Fruit fly (Drosophila melanogaster) whole organism, embryonic: ENCODE measurements around the gene Sodh2.

Experiments
- Awh ChIP-seq: fragments of 200-800 bp; sonication (Bioruptor generic); IDR thresholded peaks from 2 replicates; pipeline ENCODE4, ENCODE4 v1.3.6; 2022; ENCODE audit warnings: missing biosample characterization, missing genetic modification characterization
- CG10267 ChIP-seq: fragments of 200-800 bp; sonication (Bioruptor generic); optimal IDR thresholded peaks from 2 replicates; lab custom pipeline; 2018; ENCODE audit warnings: missing biosample characterization, mild to moderate bottlenecking, missing genetic modification characterization, moderate library complexity
- CG10654 ChIP-seq: fragments of 200-800 bp; sonication (Bioruptor generic); optimal IDR thresholded peaks from 2 replicates; lab custom pipeline; 2016; ENCODE audit warnings: missing biosample characterization, missing genetic modification characterization
- CG10979 ChIP-seq: fragments of 200-800 bp; sonication (Bioruptor generic); optimal IDR thresholded peaks from 2 replicates; lab custom pipeline; 2018; ENCODE audit warnings: missing biosample characterization, mild to moderate bottlenecking, missing genetic modification characterization, moderate library complexity
- CG11504 ChIP-seq: fragments of 200-800 bp; sonication (Bioruptor generic); optimal IDR thresholded peaks from 3 replicates; lab custom pipeline; 2019; ENCODE audit warnings: missing biosample characterization, mild to moderate bottlenecking, missing genetic modification characterization, moderate library complexity
- CG12942 ChIP-seq: fragments of 200-800 bp; sonication (Bioruptor generic); optimal IDR thresholded peaks from 3 replicates; lab custom pipeline; 2016; ENCODE audit warnings: missing biosample characterization, missing genetic modification characterization
- CG14965 ChIP-seq: fragments of 200-800 bp; sonication (Bioruptor generic); optimal IDR thresholded peaks from 2 replicates; lab custom pipeline; 2016; ENCODE audit warnings: missing biosample characterization, missing genetic modification characterization, borderline replicate concordance
- CG15011 ChIP-seq: fragments of 200-800 bp; sonication (Bioruptor generic); optimal IDR thresholded peaks from 3 replicates; lab custom pipeline; 2018; ENCODE audit warnings: missing biosample characterization, mild to moderate bottlenecking, missing genetic modification characterization
- CG17361 ChIP-seq: fragments of 200-800 bp; sonication (Bioruptor generic); IDR thresholded peaks from 3 replicates; pipeline ENCODE4 v1.3.6; 2022; ENCODE audit warnings: missing biosample characterization, missing genetic modification characterization
- CG17802 ChIP-seq: fragments of 200-800 bp; sonication (Bioruptor generic); optimal IDR thresholded peaks from 2 replicates; lab custom pipeline; 2018; ENCODE audit warnings: missing biosample characterization, mild to moderate bottlenecking, missing genetic modification characterization, moderate library complexity
- CG18619 ChIP-seq: fragments of 200-800 bp; sonication (Bioruptor generic); optimal IDR thresholded peaks from 3 replicates; lab custom pipeline; 2017; ENCODE audit warnings: missing biosample characterization, mild to moderate bottlenecking, missing genetic modification characterization
- CG2202 ChIP-seq: fragments of 200-800 bp; sonication (Bioruptor generic); optimal IDR thresholded peaks from 2 replicates; lab custom pipeline; 2018; ENCODE audit warnings: missing biosample characterization, mild to moderate bottlenecking, missing genetic modification characterization
- CG31224 ChIP-seq: fragments of 200-800 bp; sonication (Bioruptor generic); IDR thresholded peaks from 2 replicates; pipeline ENCODE4 v1.3.6; 2022; ENCODE audit warnings: missing biosample characterization, missing genetic modification characterization
- CG32767 ChIP-seq: fragments of 200-800 bp; sonication (Bioruptor generic); IDR thresholded peaks from 2 replicates; pipeline ENCODE4 v1.3.6; 2022; ENCODE audit warnings: missing biosample characterization, missing genetic modification characterization
- CG32772 ChIP-seq: fragments of 200-800 bp; sonication (Bioruptor generic); IDR thresholded peaks from 2 replicates; pipeline ENCODE4 v1.3.6; 2022; ENCODE audit warnings: missing biosample characterization, missing genetic modification characterization
- CG34224 ChIP-seq: fragments of 200-800 bp; sonication (Bioruptor generic); IDR thresholded peaks from 3 replicates; pipeline ENCODE4 v1.3.6; 2022; ENCODE audit warnings: missing biosample characterization, missing genetic modification characterization; ENCODE audit not compliant: partially characterized antibody
- CG4404 ChIP-seq: fragments of 200-800 bp; sonication (Bioruptor generic); IDR thresholded peaks from 2 replicates; pipeline ENCODE4 v1.3.6; 2022; ENCODE audit warnings: missing biosample characterization, missing genetic modification characterization
- CG5245 ChIP-seq: fragments of 200-800 bp; sonication (Bioruptor generic); optimal IDR thresholded peaks from 3 replicates; lab custom pipeline; 2016; ENCODE audit warnings: missing biosample characterization, missing genetic modification characterization
- CG7963 ChIP-seq: fragments of 200-800 bp; sonication (Bioruptor generic); IDR thresholded peaks from 3 replicates; pipeline ENCODE4 v1.3.6; 2022; ENCODE audit warnings: missing biosample characterization, missing genetic modification characterization; ENCODE audit not compliant: partially characterized antibody
- CG8089 ChIP-seq: fragments of 200-800 bp; sonication (Bioruptor generic); optimal IDR thresholded peaks from 3 replicates; lab custom pipeline; 2016; ENCODE audit warnings: missing biosample characterization, missing genetic modification characterization
- CG9437 ChIP-seq: fragments of 200-800 bp; sonication (Bioruptor generic); optimal IDR thresholded peaks from 2 replicates; lab custom pipeline; 2018; ENCODE audit warnings: missing biosample characterization, mild to moderate bottlenecking, missing genetic modification characterization
- CG9876 ChIP-seq: fragments of 200-800 bp; sonication (Bioruptor generic); optimal IDR thresholded peaks from 2 replicates; lab custom pipeline; 2016; ENCODE audit warnings: missing biosample characterization, missing genetic modification characterization
- Camta ChIP-seq: fragments of 200-800 bp; sonication (Bioruptor generic); optimal IDR thresholded peaks from 2 replicates; lab custom pipeline; 2016; ENCODE audit warnings: missing biosample characterization, missing genetic modification characterization
- D19B ChIP-seq: fragments of 200-800 bp; sonication (Bioruptor generic); optimal IDR thresholded peaks from 2 replicates; lab custom pipeline; 2017; ENCODE audit warnings: missing biosample characterization, mild to moderate bottlenecking, missing genetic modification characterization
- Doc2 ChIP-seq: fragments of 200-800 bp; sonication (Bioruptor generic); IDR thresholded peaks from 2 replicates; pipeline ENCODE4 v1.3.6; 2022; ENCODE audit warnings: missing biosample characterization, missing genetic modification characterization
- HHEX ChIP-seq: fragments of 200-800 bp; sonication (Bioruptor generic); optimal IDR thresholded peaks from 3 replicates; lab custom pipeline; 2017; ENCODE audit warnings: missing biosample characterization, mild to moderate bottlenecking, missing genetic modification characterization, missing genetic modification reagents
- Hmr ChIP-seq: fragments of 200-800 bp; sonication (Bioruptor generic); optimal IDR thresholded peaks from 3 replicates; lab custom pipeline; 2017; ENCODE audit warnings: mild to moderate bottlenecking, missing biosample characterization, missing genetic modification reagents, missing genetic modification characterization
- Lim3 ChIP-seq: fragments of 200-800 bp; sonication (Bioruptor generic); IDR thresholded peaks from 2 replicates; pipeline ENCODE4 v1.3.6; 2022; ENCODE audit warnings: missing biosample characterization, missing genetic modification characterization
- Myb ChIP-seq: fragments of 200-800 bp; sonication (Bioruptor generic); optimal IDR thresholded peaks from 2 replicates; lab custom pipeline; 2016; ENCODE audit warnings: missing biosample characterization, missing genetic modification characterization
- Taf1 ChIP-seq: fragments of 200-800 bp; sonication (Bioruptor generic); IDR thresholded peaks from 2 replicates; pipeline ENCODE4 v1.3.6; 2022; ENCODE audit warnings: missing biosample characterization, missing genetic modification characterization
- abd-A ChIP-seq: fragments of 200-800 bp; sonication (Bioruptor generic); optimal IDR thresholded peaks from 3 replicates; lab custom pipeline; 2019; ENCODE audit warnings: missing biosample characterization, mild to moderate bottlenecking, missing genetic modification characterization, moderate library complexity
- bab2 ChIP-seq: fragments of 200-800 bp; sonication (Bioruptor generic); optimal IDR thresholded peaks from 2 replicates; lab custom pipeline; 2016; ENCODE audit warnings: missing biosample characterization, missing genetic modification characterization
- bbx ChIP-seq: fragments of 200-800 bp; sonication (Bioruptor generic); IDR thresholded peaks from 2 replicates; pipeline ENCODE4 v1.3.6; 2022; ENCODE audit warnings: missing biosample characterization, missing genetic modification characterization; ENCODE audit not compliant: partially characterized antibody
- dati ChIP-seq: fragments of 200-800 bp; sonication (Bioruptor generic); IDR thresholded peaks from 2 replicates; pipeline ENCODE4 v1.3.6; 2022; ENCODE audit warnings: missing biosample characterization, missing genetic modification characterization
- fd102C ChIP-seq: fragments of 200-800 bp; sonication (Bioruptor generic); optimal IDR thresholded peaks from 2 replicates; lab custom pipeline; 2018; ENCODE audit warnings: missing biosample characterization, mild to moderate bottlenecking, missing genetic modification characterization, moderate library complexity
- gem ChIP-seq: fragments of 200-800 bp; sonication (Bioruptor generic); optimal IDR thresholded peaks from 2 replicates; lab custom pipeline; 2019; ENCODE audit warnings: missing biosample characterization, mild to moderate bottlenecking, missing genetic modification characterization, moderate library complexity
- grau ChIP-seq: fragments of 200-800 bp; optimal IDR thresholded peaks from 3 replicates; lab custom pipeline; 2019; ENCODE audit warnings: missing biosample characterization, mild to moderate bottlenecking, missing genetic modification characterization, moderate library complexity
- grn ChIP-seq: fragments of 200-800 bp; sonication (Bioruptor generic); optimal IDR thresholded peaks from 3 replicates; lab custom pipeline; 2017; ENCODE audit warnings: missing biosample characterization, missing genetic modification characterization
- ind ChIP-seq: fragments of 200-800 bp; sonication (Bioruptor generic); optimal IDR thresholded peaks from 3 replicates; lab custom pipeline; 2016; ENCODE audit warnings: missing biosample characterization, missing genetic modification characterization
- insv ChIP-seq, 2 experiments: fragments of 200-800 bp; sonication (Bioruptor generic); optimal IDR thresholded peaks; 3 replicates each; lab custom pipeline; 2016 to 2018; ENCODE audit warnings: missing biosample characterization in 2 of 2, missing genetic modification characterization in 2 of 2
- ken ChIP-seq: fragments of 200-800 bp; sonication (Bioruptor generic); IDR thresholded peaks from 3 replicates; pipeline ENCODE4 v1.3.6; 2022; ENCODE audit warnings: missing biosample characterization, missing genetic modification characterization
- lmd ChIP-seq: fragments of 200-800 bp; sonication (Bioruptor generic); IDR thresholded peaks from 2 replicates; pipeline ENCODE4 v1.3.6; 2022; ENCODE audit warnings: missing biosample characterization, missing genetic modification characterization
- mam ChIP-seq: fragments of 200-800 bp; sonication (Bioruptor generic); optimal IDR thresholded peaks from 3 replicates; lab custom pipeline; 2016; ENCODE audit warnings: missing biosample characterization, missing genetic modification characterization
- sc ChIP-seq, 3 experiments: fragments of >200 bp in 2 of 3; fragments of 200-800 bp in 1 of 3; sonication (Bioruptor generic) in 1 of 3; optimal IDR thresholded peaks; 2 replicates in 2 of 3; 3 replicates in 1 of 3; lab custom pipeline; 2017; ENCODE audit warnings: mild to moderate bottlenecking in 1 of 3, missing biosample characterization in 1 of 3, missing genetic modification characterization in 1 of 3, missing genetic modification reagents in 1 of 3
- scrt ChIP-seq: fragments of 200-800 bp; sonication (Bioruptor generic); optimal IDR thresholded peaks from 2 replicates; lab custom pipeline; 2018; ENCODE audit warnings: missing biosample characterization, mild to moderate bottlenecking, missing genetic modification characterization, moderate library complexity
- seq ChIP-seq: fragments of 200-800 bp; sonication (Bioruptor generic); IDR thresholded peaks from 2 replicates; pipeline ENCODE4 v1.3.6; 2022; ENCODE audit warnings: missing biosample characterization, missing genetic modification characterization
- shn ChIP-seq: fragments of 200-800 bp; sonication (Bioruptor generic); optimal IDR thresholded peaks from 3 replicates; lab custom pipeline; 2016; ENCODE audit warnings: missing biosample characterization, missing genetic modification characterization
- slou ChIP-seq: fragments of 200-800 bp; sonication (Bioruptor generic); optimal IDR thresholded peaks from 3 replicates; lab custom pipeline; 2016; ENCODE audit warnings: missing biosample characterization, missing genetic modification characterization
- sr ChIP-seq: fragments of 200-800 bp; sonication (Bioruptor generic); IDR thresholded peaks from 3 replicates; pipeline ENCODE4 v1.3.6; 2022; ENCODE audit warnings: missing biosample characterization, missing genetic modification characterization
- trh ChIP-seq: fragments of 200-800 bp; sonication (Bioruptor generic); optimal IDR thresholded peaks from 2 replicates; lab custom pipeline; 2016; ENCODE audit warnings: missing biosample characterization, missing genetic modification characterization

Sodh2 gene

dm6 chr3R:10849515-10849973, 26.6 kb upstream of the Sodh2 start, which contains the start of gene CG42394 (continued):
- TF ChIP-seq CG17802 (tag; lab: Kevin White, UChicago) = peak; percentile 80
- TF ChIP-seq CG31224 (GFP tag; lab: Robert Waterston, UW) = peak; percentile 88
- peak; percentile 91 for TF ChIP-seq Awh
- peak; percentile 80 for TF ChIP-seq CG15011 (GFP tag; lab: Kevin White, UChicago)
- TF ChIP-seq fd102C = peak; percentile 63
- TF ChIP-seq CG17361 (GFP tag; lab: Robert Waterston, UW) = peak; percentile 99
- TF ChIP-seq ind (GFP tag; lab: Kevin White, UChicago) = peak; percentile 88
- peak; percentile 90 for TF ChIP-seq scrt (GFP tag; lab: Kevin White, UChicago)
- peak; percentile 89 for TF ChIP-seq CG10654 (GFP tag; lab: Kevin White, UChicago)
- peak; percentile 98 for TF ChIP-seq gem (tag; lab: Kevin White, UChicago)
- peak; percentile 95 for TF ChIP-seq grau
- TF ChIP-seq CG11504 (tag; lab: Kevin White, UChicago) = peak; percentile 96
- peak; percentile 90 for TF ChIP-seq CG4404
- TF ChIP-seq CG9876 = no peak
- TF ChIP-seq seq = peak; percentile 93
- peak; percentile 86 for TF ChIP-seq CG5245 (GFP tag; lab: Kevin White, UChicago)
- TF ChIP-seq Hmr = peak; percentile 96
- peak; percentile 87 for TF ChIP-seq CG12942 (GFP tag; lab: Kevin White, UChicago)
- peak; percentile 85; the same call in 1 of the 2 replicates for TF ChIP-seq dati (GFP tag; lab: Robert Waterston, UW)
- TF ChIP-seq CG9437 (GFP tag; lab: Kevin White, UChicago) = peak; percentile 90
- peak; percentile 84 for TF ChIP-seq Taf1 (GFP tag; lab: Robert Waterston, UW)
- TF ChIP-seq lmd = peak; percentile 93
- peak; percentile 94 for TF ChIP-seq HHEX (GFP tag; lab: Kevin White, UChicago)
- TF ChIP-seq ken (GFP tag; lab: Robert Waterston, UW) = peak; percentile 89
- TF ChIP-seq insv (GFP tag; optimal IDR thresholded peaks at IDR 0.05; lab: Kevin White, UChicago) = peak in 1 of 2 experiments; percentile 31
- peak; percentile 93 for TF ChIP-seq CG18619 (GFP tag; lab: Kevin White, UChicago)
- no peak for TF ChIP-seq CG7963 (GFP tag; lab: Robert Waterston, UW)
- no peak for TF ChIP-seq grn (GFP tag; lab: Kevin White, UChicago)
- TF ChIP-seq Doc2 (GFP tag; lab: Robert Waterston, UW) = no peak
- peak; percentile 89 for TF ChIP-seq CG32767 (GFP tag; lab: Robert Waterston, UW)
- TF ChIP-seq bbx (GFP tag; lab: Robert Waterston, UW) = 0 out of 2 replicates have a peak, but pooled peaks have one; percentile 37
- TF ChIP-seq shn = peak; percentile 46
- no peak for TF ChIP-seq CG34224 (GFP tag; lab: Robert Waterston, UW)
- TF ChIP-seq CG10267 (tag; lab: Kevin White, UChicago) = peak; percentile 94
- no peak for TF ChIP-seq abd-A
- TF ChIP-seq mam (GFP tag; lab: Kevin White, UChicago) = peak; percentile 69
- peak; percentile 98 for TF ChIP-seq CG10979 (tag; lab: Kevin White, UChicago)
- TF ChIP-seq Myb (GFP tag; lab: Kevin White, UChicago) = peak; percentile 4
- peak; percentile 48 for TF ChIP-seq bab2 (GFP tag; lab: Kevin White, UChicago)
- no peak for TF ChIP-seq sc (optimal IDR thresholded peaks at IDR 0.05; lab: Kevin White, UChicago)
- peak; percentile 94 for TF ChIP-seq sc (GFP tag; optimal IDR thresholded peaks at IDR 0.05; lab: Kevin White, UChicago)
- TF ChIP-seq CG2202 = peak; percentile 90
- TF ChIP-seq slou (GFP tag; lab: Kevin White, UChicago) = peak; percentile 84
- peak; percentile 51 for TF ChIP-seq CG8089 (GFP tag; lab: Kevin White, UChicago)
- TF ChIP-seq sr (GFP tag; lab: Robert Waterston, UW) = peak; percentile 70; the same call in 1 of the 3 replicates
- peak; percentile 91 for TF ChIP-seq D19B (GFP tag; lab: Kevin White, UChicago)
- peak; percentile 89 for TF ChIP-seq CG32772 (GFP tag; lab: Robert Waterston, UW)
- TF ChIP-seq Camta (GFP tag; lab: Kevin White, UChicago) = peak; percentile 80
- TF ChIP-seq trh (GFP tag; lab: Kevin White, UChicago) = peak; percentile 90
- no peak for TF ChIP-seq CG14965 (GFP tag; lab: Kevin White, UChicago)
- peak; percentile 10; the same call in 1 of the 2 replicates for TF ChIP-seq Lim3 (GFP tag; lab: Robert Waterston, UW)
